Fruit fly (Drosophila melanogaster) whole organism, wandering third instar larva: Measurements from ENCODE around the gene Rcd5.

ENCODE experiments used
- HLH106 ChIP-seq: fragments of 200-800 bp; optimal IDR thresholded peaks from 3 replicates; lab custom pipeline; 2019; ENCODE audit warnings: missing biosample characterization, mild to moderate bottlenecking, missing genetic modification characterization, moderate library complexity
- Jra ChIP-seq: sonication (Bioruptor generic); optimal IDR thresholded peaks from 2 replicates; lab custom pipeline; 2016; ENCODE audit warnings: missing biosample characterization, missing genetic modification characterization
- Rel ChIP-seq, 2 experiments: fragments of 200-800 bp; sonication (Bioruptor generic) in 1 of 2; optimal IDR thresholded peaks; 2 replicates in 1 of 2; 3 replicates in 1 of 2; lab custom pipeline; 2016 to 2019; ENCODE audit warnings: mild to moderate bottlenecking in 2 of 2, missing biosample characterization in 2 of 2, missing genetic modification characterization in 2 of 2, moderate library complexity in 1 of 2
- fru ChIP-seq: fragments of 200-800 bp; sonication (Bioruptor generic); optimal IDR thresholded peaks from 3 replicates; lab custom pipeline; 2016; ENCODE audit warnings: missing biosample characterization, mild to moderate bottlenecking, missing genetic modification characterization
- h ChIP-seq: fragments of 200-800 bp; sonication (Bioruptor generic); optimal IDR thresholded peaks from 3 replicates; lab custom pipeline; 2016; ENCODE audit warnings: missing biosample characterization, mild to moderate bottlenecking, missing genetic modification characterization
- pan ChIP-seq: fragments of >200 bp; optimal IDR thresholded peaks from 2 replicates; lab custom pipeline; 2017
- psq ChIP-seq: fragments of 200-800 bp; sonication (Bioruptor generic); optimal IDR thresholded peaks from 3 replicates; lab custom pipeline; 2017; ENCODE audit warnings: missing biosample characterization, mild to moderate bottlenecking, missing genetic modification characterization, moderate library complexity
- usp ChIP-seq: fragments of >200 bp; optimal IDR thresholded peaks from 2 replicates; lab custom pipeline; 2017; ENCODE audit warnings: missing biosample characterization, missing genetic modification characterization

DNA sequence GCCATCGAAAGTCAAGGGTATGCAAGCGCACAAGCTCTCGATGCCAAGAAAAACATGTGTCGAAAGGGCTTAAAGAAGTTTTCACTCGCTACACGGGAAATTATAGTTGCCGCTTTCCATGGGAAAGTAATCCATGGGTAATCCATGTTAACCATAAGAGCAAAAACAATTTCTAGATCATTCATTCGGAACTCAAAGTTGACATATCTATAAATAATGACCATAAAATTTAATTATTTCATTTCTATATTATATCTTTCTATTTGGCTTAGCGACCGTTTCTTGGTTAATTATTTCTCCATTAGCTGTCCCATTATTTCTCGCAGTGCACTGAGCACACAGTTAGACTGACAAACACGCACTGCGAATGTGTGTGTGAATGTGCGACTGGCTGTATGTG, 39.6 kb upstream of the Rcd5 start:
- TF ChIP-seq HLH106 (tag; lab: Kevin White, UChicago) = no peak
- no peak for TF ChIP-seq pan (lab: Kevin White, UChicago)
- TF ChIP-seq Jra (GFP tag; lab: Kevin White, UChicago) = no peak
- no peak for TF ChIP-seq usp (GFP tag; lab: Kevin White, UChicago)
- TF ChIP-seq h (GFP tag; lab: Kevin White, UChicago) = no peak
- TF ChIP-seq fru (GFP tag; lab: Kevin White, UChicago) = no peak
- TF ChIP-seq psq (GFP tag; lab: Kevin White, UChicago) = no peak
- TF ChIP-seq Rel (GFP tag; optimal IDR thresholded peaks at IDR 0.05; lab: Kevin White, UChicago) = no peak
- no peak for TF ChIP-seq Rel (tag; optimal IDR thresholded peaks at IDR 0.05; lab: Kevin White, UChicago)
